Worm (Caenorhabditis elegans) whole organism, early embryonic: Measurements from ENCODE around the gene F53B3.3.

Experiments used
- B0310.2 ChIP-seq: sonication (generic microtip); optimal IDR thresholded peaks from 2 replicates; lab custom pipeline; 2016; ENCODE audit warnings: mild to moderate bottlenecking, missing genetic modification characterization, missing compliant biosample characterization
- F13C5.2 ChIP-seq: sonication (generic microtip); optimal IDR thresholded peaks from 2 replicates; lab custom pipeline; 2017; ENCODE audit warnings: mild to moderate bottlenecking, missing genetic modification characterization, inconsistent platforms, missing compliant biosample characterization
- aly-1 ChIP-seq: sonication (generic microtip); optimal IDR thresholded peaks from 2 replicates; lab custom pipeline; 2016; ENCODE audit warnings: missing genetic modification characterization, missing compliant biosample characterization
- ama-1 ChIP-seq: fragments of 150-350 bp; optimal IDR thresholded peaks from 2 replicates; lab custom pipeline; 2014
- ceh-13 ChIP-seq: fragments of 200-800 bp; sonication (Bioruptor generic); optimal IDR thresholded peaks from 2 replicates; lab custom pipeline; 2018; ENCODE audit warnings: mild to moderate bottlenecking, missing genetic modification characterization, missing compliant biosample characterization
- ceh-36 ChIP-seq: sonication (generic microtip); optimal IDR thresholded peaks from 2 replicates; lab custom pipeline; 2016; ENCODE audit warnings: missing genetic modification characterization, inconsistent platforms, missing compliant biosample characterization
- ets-7 ChIP-seq: sonication (generic microtip); optimal IDR thresholded peaks from 2 replicates; lab custom pipeline; 2016; ENCODE audit warnings: missing genotype, missing genetic modification characterization, missing compliant biosample characterization
- flt-1 ChIP-seq: fragments of 200-800 bp; sonication (Bioruptor generic); IDR thresholded peaks from 2 replicates; pipeline ENCODE4 v1.3.6; 2022; ENCODE audit warnings: missing genetic modification characterization, missing compliant biosample characterization
- hmbx-1 ChIP-seq: sonication (generic microtip); optimal IDR thresholded peaks from 2 replicates; lab custom pipeline; 2016; ENCODE audit warnings: mild to moderate bottlenecking, missing genetic modification characterization, missing compliant biosample characterization
- hmg-4 ChIP-seq: fragments of 200-800 bp; sonication (Bioruptor generic); optimal IDR thresholded peaks from 2 replicates; lab custom pipeline; 2018; ENCODE audit warnings: mild to moderate bottlenecking, missing genetic modification characterization, missing compliant biosample characterization
- hnd-1 ChIP-seq: sonication (generic microtip); optimal IDR thresholded peaks from 2 replicates; lab custom pipeline; 2016; ENCODE audit warnings: missing genetic modification characterization, missing compliant biosample characterization
- pes-1 ChIP-seq: fragments of 200-800 bp; sonication (Bioruptor generic); IDR thresholded peaks from 2 replicates; pipeline ENCODE4 v1.3.6; 2022; ENCODE audit warnings: missing genetic modification reagents, missing genetic modification characterization, missing compliant biosample characterization
- sea-1 ChIP-seq: fragments of 200-800 bp; sonication (Bioruptor generic); conservative IDR thresholded peaks from 2 replicates; pipeline ENCODE4 v1.3.6; 2022; ENCODE audit warnings: missing genetic modification characterization, missing compliant biosample characterization
- tbx-11 ChIP-seq: fragments of 200-800 bp; sonication (Bioruptor generic); IDR thresholded peaks from 2 replicates; pipeline ENCODE4 v1.3.6; 2022; ENCODE audit warnings: missing genetic modification characterization, missing compliant biosample characterization
- tbx-37 ChIP-seq: fragments of 200-800 bp; sonication (Bioruptor generic); conservative IDR thresholded peaks from 2 replicates; pipeline ENCODE4 v1.3.6; 2022; ENCODE audit warnings: missing genetic modification reagents, missing genetic modification characterization, missing compliant biosample characterization
- tra-4 ChIP-seq: sonication (generic microtip); optimal IDR thresholded peaks from 2 replicates; lab custom pipeline; 2017; ENCODE audit warnings: missing genetic modification characterization, missing compliant biosample characterization

The F53B3.3 gene

DNA sequence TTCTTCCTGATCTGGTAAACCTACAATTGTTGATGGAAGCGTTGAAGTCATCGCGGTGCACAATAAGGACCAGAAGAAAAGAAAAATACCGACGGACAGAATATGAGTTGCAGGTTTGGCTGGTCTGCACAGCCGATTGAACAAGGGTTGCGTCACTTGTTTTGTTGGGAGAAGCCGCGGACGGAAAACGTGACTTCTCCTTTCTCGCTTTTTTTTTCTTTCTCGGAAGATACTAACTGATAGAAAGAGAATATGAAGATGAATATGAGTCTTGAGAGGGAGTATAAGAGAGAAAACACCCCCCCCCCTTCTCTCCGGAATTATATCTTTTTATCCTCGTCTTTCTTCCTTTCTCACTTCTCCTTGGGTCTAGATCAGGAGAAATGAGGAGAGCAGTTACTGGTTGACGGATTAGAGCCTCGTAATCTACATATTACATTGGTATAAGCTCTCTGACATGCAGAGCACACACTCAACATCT lies 43.2 kb downstream of the F53B3.3 start, which contains the start of gene ssr-2:
TSS of gene ssr-2 (minus strand) at position 51 of the 481 bp plus-strand sequence.
- TF ChIP-seq hnd-1 (no peak), ceh-13 (GFP tag; lab: Kevin White, UChicago) (no peak), ama-1 (lab: Kevin White, UChicago) (no peak)

DNA sequence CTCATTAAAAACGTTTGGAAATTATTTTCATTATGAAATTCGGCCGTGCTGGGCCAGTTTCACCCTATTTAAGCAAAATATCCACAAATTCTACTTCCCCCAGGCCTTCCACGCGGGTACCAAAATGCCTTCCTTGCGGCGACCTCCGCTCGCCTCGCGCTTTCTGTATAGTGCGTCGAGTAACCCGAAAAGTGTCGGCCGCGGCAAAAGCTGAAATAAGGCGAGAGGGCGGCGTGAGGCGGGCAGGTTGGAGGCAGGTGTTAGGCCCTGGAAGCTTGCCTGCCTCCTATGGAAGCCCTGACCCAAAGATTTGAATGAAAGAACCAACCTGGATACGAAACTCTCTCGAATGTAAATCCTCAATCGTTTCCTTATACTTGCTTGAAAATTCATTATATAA lies 44.6 kb downstream of the F53B3.3 start:
- TF ChIP-seq sea-1 (no peak), tra-4 (tag; lab: Kevin White, UChicago) (no peak), tbx-11 (GFP tag; lab: Robert Waterston, UW) (no peak), pes-1 (GFP tag; lab: Robert Waterston, UW) (no peak), B0310.2 (no peak), hmg-4 (GFP tag; lab: Kevin White, UChicago) (no peak), F13C5.2 (no peak), ama-1 (lab: Kevin White, UChicago) (no peak), ceh-13 (GFP tag; lab: Kevin White, UChicago) (no peak), ceh-36 (tag; lab: Kevin White, UChicago) (no peak), ets-7 (tag; lab: Kevin White, UChicago) (no peak), hmbx-1 (tag; lab: Kevin White, UChicago) (no peak), aly-1 (tag; lab: Kevin White, UChicago) (no peak), flt-1 (GFP tag; lab: Robert Waterston, UW) (no peak), tbx-37 (no peak), hnd-1 (no peak)

ce11 chrX:2820148-2820547 lies 50.8 kb downstream of the F53B3.3 start, which contains the start of gene tsp-6:
Gene tsp-6 (plus strand): TSS chrX:2820448.
- TF ChIP-seq sea-1 (no peak), tbx-37 (no peak), hnd-1 (no peak), aly-1 (tag; lab: Kevin White, UChicago) (no peak), tra-4 (tag; lab: Kevin White, UChicago) (no peak), hmbx-1 (tag; lab: Kevin White, UChicago) (no peak), pes-1 (GFP tag; lab: Robert Waterston, UW) (no peak), ceh-13 (GFP tag; lab: Kevin White, UChicago) (no peak), F13C5.2 (no peak), tbx-11 (GFP tag; lab: Robert Waterston, UW) (no peak), ama-1 (lab: Kevin White, UChicago) (no peak)

DNA sequence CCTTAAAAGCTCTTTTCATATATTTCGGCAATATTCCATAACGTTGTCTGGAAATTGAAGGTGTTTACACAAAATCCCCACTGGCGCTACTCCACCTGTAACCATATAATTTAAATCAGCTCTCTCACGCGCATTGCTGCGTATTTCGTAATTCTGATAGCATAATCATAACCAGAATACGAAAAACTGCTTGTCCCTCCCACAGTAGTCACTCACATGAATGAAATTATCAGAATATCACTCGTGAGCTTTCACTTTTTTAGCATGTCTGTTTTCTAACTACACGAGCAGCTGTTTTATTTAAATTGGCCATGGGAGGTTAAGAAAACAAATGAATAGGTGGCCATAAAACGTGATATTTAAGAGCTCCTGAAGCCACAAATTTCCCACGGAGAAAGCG lies 51.2 kb downstream of the F53B3.3 start:
- TF ChIP-seq tbx-37 (no peak), ets-7 (tag; lab: Kevin White, UChicago) (no peak)

- TF ChIP-seq F13C5.2, result no peak
- TF ChIP-seq B0310.2, result no peak
- no peak for TF ChIP-seq aly-1 (tag; lab: Kevin White, UChicago)
- no peak for TF ChIP-seq hmbx-1 (tag; lab: Kevin White, UChicago)
- no peak for TF ChIP-seq tra-4 (tag; lab: Kevin White, UChicago)
- TF ChIP-seq ceh-36 (tag; lab: Kevin White, UChicago), result no peak
- no peak for TF ChIP-seq ets-7 (tag; lab: Kevin White, UChicago)
- TF ChIP-seq ama-1 (lab: Kevin White, UChicago), result no peak
- no peak for TF ChIP-seq hnd-1
- no peak for TF ChIP-seq pes-1 (GFP tag; lab: Robert Waterston, UW)
- TF ChIP-seq tbx-37, result no peak
- TF ChIP-seq tbx-11 (GFP tag; lab: Robert Waterston, UW), result no peak
- no peak for TF ChIP-seq hmg-4 (GFP tag; lab: Kevin White, UChicago)
Measured at ce11 chrX:2818899-2819298, 52.0 kb downstream of the F53B3.3 start.
